Fruit fly (Drosophila melanogaster) whole organism, prepupa: ENCODE results near the gene mAChR-B.

Source experiments
- Blimp-1 ChIP-seq: fragments of 200-800 bp; sonication (Bioruptor generic); optimal IDR thresholded peaks from 3 replicates; lab custom pipeline; 2017; ENCODE audit warnings: missing biosample characterization, missing genetic modification characterization, mild to moderate bottlenecking, moderate library complexity, missing genetic modification reagents
- CG10669 ChIP-seq: fragments of 200-800 bp; sonication (Bioruptor generic); optimal IDR thresholded peaks from 3 replicates; lab custom pipeline; 2018; ENCODE audit warnings: missing biosample characterization, mild to moderate bottlenecking, missing genetic modification characterization, moderate library complexity
- CG11294 ChIP-seq: fragments of 200-800 bp; sonication (Bioruptor generic); IDR thresholded peaks from 2 replicates; pipeline ENCODE4 v1.3.6; 2022; ENCODE audit warnings: missing biosample characterization, missing genetic modification characterization
- CG11902 ChIP-seq: fragments of 200-800 bp; sonication (Bioruptor generic); optimal IDR thresholded peaks from 3 replicates; lab custom pipeline; 2016; ENCODE audit warnings: missing biosample characterization, missing genetic modification characterization
- CG15336 ChIP-seq: fragments of 200-800 bp; sonication (Bioruptor generic); IDR thresholded peaks from 2 replicates; pipeline ENCODE4 v1.3.6; 2022; ENCODE audit warnings: missing biosample characterization, missing genetic modification characterization
- CG1621 ChIP-seq: fragments of 200-800 bp; sonication (Bioruptor generic); optimal IDR thresholded peaks from 3 replicates; lab custom pipeline; 2018; ENCODE audit warnings: missing biosample characterization, mild to moderate bottlenecking, missing genetic modification characterization
- CG16779 ChIP-seq: fragments of 200-800 bp; sonication (Bioruptor generic); optimal IDR thresholded peaks from 3 replicates; lab custom pipeline; 2017; ENCODE audit warnings: missing biosample characterization, mild to moderate bottlenecking, missing genetic modification characterization
- CG3032 ChIP-seq: fragments of 200-800 bp; optimal IDR thresholded peaks from 2 replicates; lab custom pipeline; 2019; ENCODE audit warnings: missing biosample characterization, mild to moderate bottlenecking, missing genetic modification characterization, moderate library complexity
- CG31627 ChIP-seq: fragments of 200-800 bp; sonication (Bioruptor generic); optimal IDR thresholded peaks from 3 replicates; lab custom pipeline; 2016; ENCODE audit warnings: missing biosample characterization, missing genetic modification characterization
- CG34406 ChIP-seq: fragments of 200-800 bp; sonication (Bioruptor generic); optimal IDR thresholded peaks from 3 replicates; lab custom pipeline; 2016; ENCODE audit warnings: missing biosample characterization, missing genetic modification characterization
- CG3919 ChIP-seq: fragments of 200-800 bp; sonication (Bioruptor generic); optimal IDR thresholded peaks from 3 replicates; lab custom pipeline; 2016; ENCODE audit warnings: missing biosample characterization, missing genetic modification characterization
- CG6163 ChIP-seq: fragments of 200-800 bp; sonication (Bioruptor generic); IDR thresholded peaks from 3 replicates; pipeline ENCODE4 v1.3.6; 2022; ENCODE audit warnings: missing biosample characterization, missing genetic modification characterization
- CG6276 ChIP-seq: fragments of 200-800 bp; sonication (Bioruptor generic); optimal IDR thresholded peaks from 2 replicates; lab custom pipeline; 2017; ENCODE audit warnings: missing biosample characterization, mild to moderate bottlenecking, missing genetic modification characterization
- CG6854 ChIP-seq: fragments of 200-800 bp; sonication (Bioruptor generic); optimal IDR thresholded peaks from 2 replicates; lab custom pipeline; 2017; ENCODE audit warnings: missing biosample characterization, mild to moderate bottlenecking, missing genetic modification characterization
- CG7368 ChIP-seq: fragments of 200-800 bp; sonication (Bioruptor generic); optimal IDR thresholded peaks from 3 replicates; lab custom pipeline; 2016; ENCODE audit warnings: missing biosample characterization, missing genetic modification characterization
- CG8632 ChIP-seq: fragments of 200-800 bp; sonication (Bioruptor generic); optimal IDR thresholded peaks from 3 replicates; lab custom pipeline; 2016; ENCODE audit warnings: missing biosample characterization, missing genetic modification characterization
- CG9139 ChIP-seq: fragments of 200-800 bp; sonication (Bioruptor generic); optimal IDR thresholded peaks from 3 replicates; lab custom pipeline; 2017; ENCODE audit warnings: missing biosample characterization, mild to moderate bottlenecking, missing genetic modification characterization
- Eip75B ChIP-seq: fragments of 200-800 bp; sonication (Bioruptor generic); optimal IDR thresholded peaks from 3 replicates; lab custom pipeline; 2016; ENCODE audit warnings: missing biosample characterization, missing genetic modification characterization
- Eip78C ChIP-seq: fragments of 200-800 bp; sonication (Bioruptor generic); peaks from one replicate; lab custom pipeline; 2016; ENCODE audit warnings: missing biosample characterization, missing genetic modification characterization
- Ets21C ChIP-seq: fragments of 200-800 bp; sonication (Bioruptor generic); optimal IDR thresholded peaks from 3 replicates; lab custom pipeline; 2016; ENCODE audit warnings: missing biosample characterization, missing genetic modification characterization
- Ets96B ChIP-seq: fragments of 200-800 bp; optimal IDR thresholded peaks from 2 replicates; lab custom pipeline; 2019; ENCODE audit warnings: missing biosample characterization, mild to moderate bottlenecking, missing genetic modification characterization, moderate library complexity
- Hr38 ChIP-seq: sonication (Bioruptor generic); optimal IDR thresholded peaks from 2 replicates; lab custom pipeline; 2016; ENCODE audit warnings: missing biosample characterization, missing genetic modification characterization
- Hr39 ChIP-seq: fragments of 200-800 bp; sonication (Bioruptor generic); optimal IDR thresholded peaks from 2 replicates; lab custom pipeline; 2016; ENCODE audit warnings: missing biosample characterization, missing genetic modification characterization
- Lpt ChIP-seq: fragments of 200-800 bp; sonication (Bioruptor generic); optimal IDR thresholded peaks from 3 replicates; lab custom pipeline; 2016; ENCODE audit warnings: missing biosample characterization, missing genetic modification characterization
- Met ChIP-seq: fragments of 200-800 bp; sonication (Bioruptor generic); optimal IDR thresholded peaks from 3 replicates; lab custom pipeline; 2016; ENCODE audit warnings: missing biosample characterization, missing genetic modification characterization
- Sox14 ChIP-seq: fragments of 200-800 bp; sonication (Bioruptor generic); optimal IDR thresholded peaks from 3 replicates; lab custom pipeline; 2016; ENCODE audit warnings: missing biosample characterization, missing genetic modification characterization
- dac ChIP-seq: fragments of 200-800 bp; sonication (Bioruptor generic); optimal IDR thresholded peaks from 2 replicates; lab custom pipeline; 2017; ENCODE audit warnings: missing biosample characterization, mild to moderate bottlenecking, missing genetic modification characterization
- dsx ChIP-seq: fragments of 200-800 bp; optimal IDR thresholded peaks from 3 replicates; lab custom pipeline; 2019; ENCODE audit warnings: missing biosample characterization, mild to moderate bottlenecking, missing genetic modification characterization, moderate library complexity; ENCODE audit not compliant: poor library complexity, severe bottlenecking
- esn ChIP-seq: fragments of 200-800 bp; sonication (Bioruptor generic); optimal IDR thresholded peaks from 2 replicates; lab custom pipeline; 2016; ENCODE audit warnings: missing biosample characterization, mild to moderate bottlenecking, missing genetic modification characterization, moderate library complexity
- fd59A ChIP-seq: fragments of 200-800 bp; sonication (Bioruptor generic); optimal IDR thresholded peaks from 2 replicates; lab custom pipeline; 2017; ENCODE audit warnings: missing biosample characterization, mild to moderate bottlenecking, missing genetic modification characterization, missing genetic modification reagents
- fd85E ChIP-seq: fragments of 200-800 bp; sonication (Bioruptor generic); optimal IDR thresholded peaks from 3 replicates; lab custom pipeline; 2016; ENCODE audit warnings: missing biosample characterization, missing genetic modification characterization
- fkh ChIP-seq: fragments of 200-800 bp; sonication (Bioruptor generic); optimal IDR thresholded peaks from 3 replicates; lab custom pipeline; 2017; ENCODE audit warnings: missing biosample characterization, mild to moderate bottlenecking, missing genetic modification characterization, moderate library complexity
- lz ChIP-seq: fragments of 200-800 bp; sonication (Bioruptor generic); optimal IDR thresholded peaks from 3 replicates; lab custom pipeline; 2016; ENCODE audit warnings: missing biosample characterization, missing genetic modification characterization
- pdm3 ChIP-seq: fragments of 200-800 bp; sonication (Bioruptor generic); optimal IDR thresholded peaks from 3 replicates; lab custom pipeline; 2016; ENCODE audit warnings: missing biosample characterization, missing genetic modification characterization
- salr ChIP-seq, 2 experiments: fragments of 200-800 bp; sonication (Bioruptor generic); optimal IDR thresholded peaks; 3 replicates each; lab custom pipeline; 2016 to 2018; ENCODE audit warnings: missing biosample characterization in 2 of 2, missing genetic modification characterization in 2 of 2, mild to moderate bottlenecking in 1 of 2
- ss ChIP-seq, 2 experiments: fragments of 200-800 bp; sonication (Bioruptor generic); optimal IDR thresholded peaks; 2 replicates in 1 of 2; 3 replicates in 1 of 2; lab custom pipeline; 2017 to 2018; ENCODE audit warnings: mild to moderate bottlenecking in 2 of 2, missing biosample characterization in 2 of 2, missing genetic modification characterization in 2 of 2, moderate library complexity in 1 of 2
- svp ChIP-seq: fragments of 200-800 bp; sonication (Bioruptor generic); peaks from one replicate; lab custom pipeline; 2016; ENCODE audit warnings: missing biosample characterization, missing genetic modification characterization
- topi ChIP-seq: fragments of 200-800 bp; sonication (Bioruptor generic); optimal IDR thresholded peaks from 3 replicates; lab custom pipeline; 2016; ENCODE audit warnings: missing biosample characterization, missing genetic modification characterization

mAChR-B gene

dm6 chr3R:8029496-8030013 is 29.5 kb upstream of the mAChR-B start, which contains the start of gene ImpE3 (continued):
- TF ChIP-seq CG31627 (GFP tag; lab: Kevin White, UChicago): peak; percentile 60
- no peak for TF ChIP-seq salr (GFP tag; optimal IDR thresholded peaks at IDR 0.05; lab: Kevin White, UChicago)
- peak; percentile 79 for TF ChIP-seq topi (GFP tag; lab: Kevin White, UChicago)
- TF ChIP-seq Met (GFP tag; lab: Kevin White, UChicago): peak; percentile 82
- TF ChIP-seq CG7368 (GFP tag; lab: Kevin White, UChicago): peak; percentile 23
- TF ChIP-seq CG16779 (tag; lab: Kevin White, UChicago): no peak
- peak; percentile 92 for TF ChIP-seq svp (GFP tag; lab: Kevin White, UChicago)
- TF ChIP-seq fd85E (GFP tag; lab: Kevin White, UChicago): peak; percentile 27
- TF ChIP-seq CG3032 (tag; lab: Kevin White, UChicago): peak; percentile 26
- peak; percentile 68 for TF ChIP-seq CG8632 (GFP tag; lab: Kevin White, UChicago)
- 0 out of 3 replicates have a peak, but pooled peaks have one; percentile 9 for TF ChIP-seq CG6163 (GFP tag; lab: Robert Waterston, UW)

- TF ChIP-seq CG6276 (GFP tag; lab: Kevin White, UChicago): no peak
- TF ChIP-seq CG11902 (GFP tag; lab: Kevin White, UChicago): no peak
- no peak for TF ChIP-seq lz (GFP tag; lab: Kevin White, UChicago)
- TF ChIP-seq Sox14: peak; percentile 59
- TF ChIP-seq CG6163 (GFP tag; lab: Robert Waterston, UW): 0 out of 3 replicates have a peak, but pooled peaks have one; percentile 21
- no peak for TF ChIP-seq CG3032 (tag; lab: Kevin White, UChicago)
- peak; percentile 73 for TF ChIP-seq Eip78C
- TF ChIP-seq Hr39 (GFP tag; lab: Kevin White, UChicago): no peak
- no peak for TF ChIP-seq Eip75B (GFP tag; lab: Kevin White, UChicago)
- peak; percentile 93 for TF ChIP-seq fkh (GFP tag; lab: Kevin White, UChicago)
- peak; percentile 51 for TF ChIP-seq svp (GFP tag; lab: Kevin White, UChicago)
- TF ChIP-seq Lpt (GFP tag; lab: Kevin White, UChicago): no peak
- peak; percentile 65 for TF ChIP-seq Blimp-1 (GFP tag; lab: Kevin White, UChicago)
- no peak for TF ChIP-seq Ets21C (GFP tag; lab: Kevin White, UChicago)
- TF ChIP-seq CG1621 (tag; lab: Kevin White, UChicago): no peak
- TF ChIP-seq CG9139 (GFP tag; lab: Kevin White, UChicago): no peak
- TF ChIP-seq CG34406 (GFP tag; lab: Kevin White, UChicago): no peak
- no peak for TF ChIP-seq dsx (GFP tag; lab: Kevin White, UChicago)
- no peak; the same call in 1 of the 2 replicates for TF ChIP-seq CG15336 (GFP tag; lab: Robert Waterston, UW)
- no peak for TF ChIP-seq Hr38 (GFP tag; lab: Kevin White, UChicago)
- TF ChIP-seq CG11294 (GFP tag; lab: Robert Waterston, UW): no peak
- no peak for TF ChIP-seq esn
- no peak for TF ChIP-seq CG3919
- TF ChIP-seq ss (GFP tag; optimal IDR thresholded peaks at IDR 0.05; lab: Kevin White, UChicago): no peak
- no peak for TF ChIP-seq CG7368 (GFP tag; lab: Kevin White, UChicago)
- TF ChIP-seq CG10669 (GFP tag; lab: Kevin White, UChicago): no peak
- TF ChIP-seq Ets96B: no peak
- no peak for TF ChIP-seq CG6854
- TF ChIP-seq fd59A (GFP tag; lab: Kevin White, UChicago): no peak
- no peak for TF ChIP-seq dac (GFP tag; lab: Kevin White, UChicago)
- no peak for TF ChIP-seq pdm3 (GFP tag; lab: Kevin White, UChicago)
- TF ChIP-seq, all 60 proteins: peak for 6
Measured at dm6 chr3R:8030151-8030899, 28.8 kb upstream of the mAChR-B start, which contains the start of the genes CG10903 and CG2747. CG10903 (plus strand) TSS chr3R:8030411. CG2747 (minus strand) TSS chr3R:8030790.
